Worm (Caenorhabditis elegans) whole organism, L4 larva: ENCODE results near the gene alh-2.

Source experiments
- ceh-82 ChIP-seq: sonication (generic microtip); optimal IDR thresholded peaks from 2 replicates; lab custom pipeline; 2017; ENCODE audit warnings: missing biosample characterization, missing genetic modification characterization
- hif-1 ChIP-seq, 2 experiments: sonication (generic microtip); optimal IDR thresholded peaks; 2 replicates each; lab custom pipeline; 2016 to 2017; ENCODE audit warnings: missing compliant biosample characterization in 2 of 2, missing genetic modification characterization in 2 of 2, missing genetic modification reagents in 2 of 2, missing genotype in 2 of 2, mild to moderate bottlenecking in 1 of 2
- lim-7 ChIP-seq: fragments of 200-800 bp; sonication (Bioruptor generic); IDR thresholded peaks from 2 replicates; pipeline ENCODE4 v1.3.6; 2022; ENCODE audit warnings: missing genetic modification characterization, missing compliant biosample characterization
- lin-39 ChIP-seq: fragments of 150-350 bp; optimal IDR thresholded peaks from 2 replicates; lab custom pipeline; 2014; ENCODE audit warnings: missing biosample characterization, missing genetic modification reagents, missing genetic modification characterization
- nhr-10 ChIP-seq: fragments of 150-350 bp; optimal IDR thresholded peaks from 2 replicates; lab custom pipeline; 2014; ENCODE audit warnings: missing biosample characterization, missing genetic modification characterization
- nhr-237 ChIP-seq: sonication (generic microtip); optimal IDR thresholded peaks from 2 replicates; lab custom pipeline; 2017; ENCODE audit warnings: missing biosample characterization, missing genetic modification characterization
- nhr-76 ChIP-seq: fragments of 150-350 bp; optimal IDR thresholded peaks from 2 replicates; lab custom pipeline; 2014; ENCODE audit warnings: missing biosample characterization, missing genetic modification characterization
- nhr-77 ChIP-seq: fragments of 150-350 bp; optimal IDR thresholded peaks from 2 replicates; lab custom pipeline; 2014; ENCODE audit warnings: missing biosample characterization, missing genetic modification characterization
- snpc-4 ChIP-seq: fragments of 150-350 bp; optimal IDR thresholded peaks from 2 replicates; lab custom pipeline; 2014; ENCODE audit warnings: missing biosample characterization, missing genetic modification characterization
- unc-62 ChIP-seq, 3 experiments: fragments of 150-350 bp in 1 of 3; sonication (generic microtip); optimal IDR thresholded peaks in 2 of 3; peaks in 1 of 3; 1 replicate in 1 of 3; 2 replicates in 2 of 3; lab custom pipeline; 2014 to 2017; ENCODE audit warnings: missing biosample characterization in 3 of 3, missing genetic modification characterization in 3 of 3, missing genetic modification reagents in 3 of 3, missing genotype in 1 of 3

- TF ChIP-seq ceh-82 (tag; lab: Kevin White, UChicago) (no peak), nhr-77 (tag; lab: Kevin White, UChicago) (no peak), unc-62 (GFP tag; optimal IDR thresholded peaks at IDR 0.05 in 1 of 2; lab: Kevin White, UChicago) (no peak), unc-62 (tag; optimal IDR thresholded peaks at IDR 0.05; lab: Kevin White, UChicago) (no peak), lim-7 (GFP tag; lab: Robert Waterston, UW) (no peak), lin-39 (tag; lab: Kevin White, UChicago) (no peak), snpc-4 (tag; lab: Kevin White, UChicago) (no peak), nhr-237 (tag; lab: Kevin White, UChicago) (no peak), nhr-10 (tag; lab: Kevin White, UChicago) (no peak), nhr-76 (tag; lab: Kevin White, UChicago) (no peak), hif-1 (tag; optimal IDR thresholded peaks at IDR 0.05; lab: Kevin White, UChicago) (no peak)
Observed at ce11 chrV:1664921-1665320, 21.0 kb downstream of the alh-2 start, which contains the start of gene K04F1.9.
